Worm (Caenorhabditis elegans) whole organism, young adult: ENCODE results near the gene R05G6.4.

ENCODE experiments used
- B0035.1 ChIP-seq: sonication (generic microtip); optimal IDR thresholded peaks from 2 replicates; lab custom pipeline; 2016; ENCODE audit warnings: missing genetic modification characterization, mild to moderate bottlenecking, missing compliant biosample characterization, missing genotype, missing genetic modification reagents
- D2030.7 ChIP-seq: fragments of 200-800 bp; sonication (Bioruptor generic); IDR thresholded peaks from 2 replicates; pipeline ENCODE4 v1.3.6; 2022; ENCODE audit warnings: missing genetic modification reagents, missing genetic modification characterization, missing compliant biosample characterization
- F49E8.2 ChIP-seq: sonication (generic microtip); optimal IDR thresholded peaks from 3 replicates; lab custom pipeline; 2017; ENCODE audit warnings: missing genetic modification characterization, mild to moderate bottlenecking, missing compliant biosample characterization, antibody characterized with exemption, moderate library complexity; ENCODE audit not compliant: insufficient read depth
- F55B11.4 ChIP-seq: sonication (generic microtip); optimal IDR thresholded peaks from 2 replicates; lab custom pipeline; 2016; ENCODE audit warnings: missing compliant biosample characterization, missing genetic modification characterization, borderline replicate concordance; ENCODE audit not compliant: insufficient read depth
- F57A8.1 ChIP-seq: fragments of 200-800 bp; sonication (Bioruptor generic); optimal IDR thresholded peaks from 2 replicates; lab custom pipeline; 2018; ENCODE audit warnings: mild to moderate bottlenecking, missing genetic modification characterization, moderate library complexity, missing compliant biosample characterization
- K12H6.12 ChIP-seq: fragments of 200-800 bp; sonication (Bioruptor generic); optimal IDR thresholded peaks from 2 replicates; lab custom pipeline; 2018; ENCODE audit warnings: mild to moderate bottlenecking, missing genetic modification characterization, missing compliant biosample characterization
- Y53F4B.3 ChIP-seq: fragments of 200-800 bp; sonication (Bioruptor generic); IDR thresholded peaks from 2 replicates; pipeline ENCODE4 v1.3.6; 2022; ENCODE audit warnings: missing genetic modification reagents, missing genetic modification characterization, missing compliant biosample characterization
- Y53G8AR.9 ChIP-seq: fragments of 200-800 bp; sonication (Bioruptor generic); conservative IDR thresholded peaks from 2 replicates; pipeline ENCODE4 v1.3.6; 2022; ENCODE audit warnings: missing genetic modification reagents, missing genetic modification characterization, missing compliant biosample characterization
- Y56A3A.18 ChIP-seq: fragments of 200-800 bp; sonication (Bioruptor generic); IDR thresholded peaks from 2 replicates; pipeline ENCODE4 v1.3.6; 2022; ENCODE audit warnings: missing genetic modification reagents, missing genetic modification characterization, missing compliant biosample characterization
- akir-1 ChIP-seq: fragments of 200-800 bp; sonication (Bioruptor generic); optimal IDR thresholded peaks from 2 replicates; lab custom pipeline; 2018; ENCODE audit warnings: mild to moderate bottlenecking, missing genetic modification characterization, moderate library complexity, missing compliant biosample characterization
- ama-1 ChIP-seq, 3 experiments: fragments of 150-350 bp in 1 of 3; sonication (generic microtip) in 2 of 3; optimal IDR thresholded peaks; 2 replicates each; lab custom pipeline; 2014 to 2018; ENCODE audit warnings: missing biosample characterization in 2 of 3, missing genetic modification characterization in 2 of 3, missing genetic modification reagents in 2 of 3
- aptf-2 ChIP-seq: fragments of 200-800 bp; sonication (Bioruptor generic); conservative IDR thresholded peaks from 2 replicates; pipeline ENCODE4 v1.3.6; 2022; ENCODE audit warnings: missing genetic modification reagents, missing genetic modification characterization, missing compliant biosample characterization
- ceh-100 ChIP-seq: fragments of 200-800 bp; sonication (Bioruptor generic); IDR thresholded peaks from 2 replicates; pipeline ENCODE4 v1.3.6; 2022; ENCODE audit warnings: missing genetic modification reagents, missing genetic modification characterization, missing compliant biosample characterization
- ceh-27 ChIP-seq: fragments of 200-800 bp; sonication (Bioruptor generic); optimal IDR thresholded peaks from 2 replicates; lab custom pipeline; 2018; ENCODE audit warnings: mild to moderate bottlenecking, missing genetic modification characterization, moderate library complexity, missing compliant biosample characterization
- ceh-91 ChIP-seq: fragments of 200-800 bp; sonication (Bioruptor generic); IDR thresholded peaks from 2 replicates; pipeline ENCODE4 v1.3.6; 2022; ENCODE audit warnings: missing genetic modification reagents, missing genetic modification characterization, missing compliant biosample characterization
- dox-1 ChIP-seq: fragments of 200-800 bp; sonication (Bioruptor generic); IDR thresholded peaks from 2 replicates; pipeline ENCODE4 v1.3.6; 2022; ENCODE audit warnings: missing genetic modification reagents, missing genetic modification characterization, missing compliant biosample characterization
- egrh-3 ChIP-seq: fragments of 200-800 bp; sonication (Bioruptor generic); IDR thresholded peaks from 2 replicates; pipeline ENCODE4 v1.3.6; 2022; ENCODE audit warnings: missing genetic modification reagents, missing genetic modification characterization, missing compliant biosample characterization
- fkh-3 ChIP-seq: sonication (generic microtip); optimal IDR thresholded peaks from 2 replicates; lab custom pipeline; 2016; ENCODE audit warnings: mild to moderate bottlenecking, missing genetic modification characterization, missing compliant biosample characterization
- him-1 ChIP-seq: sonication (generic microtip); optimal IDR thresholded peaks from 2 replicates; lab custom pipeline; 2016; ENCODE audit warnings: missing genotype, missing genetic modification reagents, missing genetic modification characterization, missing compliant biosample characterization
- hlh-12 ChIP-seq: sonication (generic microtip); optimal IDR thresholded peaks from 2 replicates; lab custom pipeline; 2016; ENCODE audit warnings: missing genetic modification characterization, missing compliant biosample characterization
- hmg-1.2 ChIP-seq: fragments of 200-800 bp; sonication (Bioruptor generic); IDR thresholded peaks from 2 replicates; pipeline ENCODE4 v1.3.6; 2022; ENCODE audit warnings: missing genetic modification reagents, missing genetic modification characterization, missing compliant biosample characterization
- hrde-1 ChIP-seq: sonication (generic microtip); optimal IDR thresholded peaks from 2 replicates; lab custom pipeline; 2016; ENCODE audit warnings: missing genetic modification characterization, mild to moderate bottlenecking, missing compliant biosample characterization, moderate library complexity, missing genotype, missing genetic modification reagents, borderline replicate concordance
- let-526 ChIP-seq: fragments of 200-800 bp; sonication (Bioruptor generic); IDR thresholded peaks from 2 replicates; pipeline ENCODE4 v1.3.6; 2022; ENCODE audit warnings: missing genetic modification reagents, missing genetic modification characterization, missing compliant biosample characterization
- let-607 ChIP-seq, 2 experiments: fragments of 200-800 bp in 1 of 2; sonication (Bioruptor generic) in 1 of 2; sonication (generic microtip) in 1 of 2; optimal IDR thresholded peaks; 2 replicates each; lab custom pipeline; 2016 to 2018; ENCODE audit warnings: mild to moderate bottlenecking in 2 of 2, missing compliant biosample characterization in 2 of 2, missing genetic modification characterization in 2 of 2, moderate library complexity in 2 of 2, missing genotype in 1 of 2
- lin-26 ChIP-seq: fragments of 200-800 bp; sonication (Bioruptor generic); IDR thresholded peaks from 2 replicates; pipeline ENCODE4 v1.3.6; 2022; ENCODE audit warnings: missing genetic modification reagents, missing genetic modification characterization, missing compliant biosample characterization
- lin-40 ChIP-seq: sonication (generic microtip); optimal IDR thresholded peaks from 2 replicates; lab custom pipeline; 2016; ENCODE audit warnings: missing genetic modification characterization, mild to moderate bottlenecking, missing compliant biosample characterization, missing genotype, missing genetic modification reagents
- lin-54 ChIP-seq: fragments of 200-800 bp; sonication (Bioruptor generic); optimal IDR thresholded peaks from 2 replicates; lab custom pipeline; 2018; ENCODE audit warnings: mild to moderate bottlenecking, missing genetic modification characterization, missing compliant biosample characterization
- lsl-1 ChIP-seq: fragments of 200-800 bp; sonication (Bioruptor generic); optimal IDR thresholded peaks from 2 replicates; lab custom pipeline; 2018; ENCODE audit warnings: mild to moderate bottlenecking, missing genetic modification characterization, moderate library complexity, missing compliant biosample characterization
- madf-3 ChIP-seq: fragments of 200-800 bp; sonication (Bioruptor generic); IDR thresholded peaks from 2 replicates; pipeline ENCODE4 v1.3.6; 2022; ENCODE audit warnings: missing genetic modification reagents, missing genetic modification characterization, missing compliant biosample characterization
- mcd-1 ChIP-seq: fragments of 200-800 bp; sonication (Bioruptor generic); IDR thresholded peaks from 2 replicates; pipeline ENCODE4 v1.3.6; 2022; ENCODE audit warnings: missing genetic modification reagents, missing genetic modification characterization, missing compliant biosample characterization
- mel-28 ChIP-seq: sonication (generic microtip); optimal IDR thresholded peaks from 2 replicates; lab custom pipeline; 2016; ENCODE audit warnings: borderline replicate concordance, mild to moderate bottlenecking, missing genetic modification characterization, missing compliant biosample characterization
- mes-4 ChIP-seq: sonication (generic microtip); optimal IDR thresholded peaks from 2 replicates; lab custom pipeline; 2016; ENCODE audit warnings: missing genotype, missing genetic modification characterization, missing compliant biosample characterization
- nfya-2 ChIP-seq: fragments of 200-800 bp; sonication (Bioruptor generic); IDR thresholded peaks from 2 replicates; pipeline ENCODE4 v1.3.6; 2022; ENCODE audit warnings: missing genetic modification reagents, missing genetic modification characterization, missing compliant biosample characterization
- nfyb-1 ChIP-seq: fragments of 200-800 bp; sonication (Bioruptor generic); IDR thresholded peaks from 2 replicates; pipeline ENCODE4 v1.3.6; 2022; ENCODE audit warnings: missing genetic modification reagents, missing genetic modification characterization, missing compliant biosample characterization
- pha-4 ChIP-seq: fragments of 150-350 bp; sonication (generic microtip); optimal IDR thresholded peaks from 2 replicates; lab custom pipeline; 2014; ENCODE audit warnings: missing biosample characterization, missing genetic modification reagents, missing genetic modification characterization
- rcor-1 ChIP-seq: fragments of 200-800 bp; sonication (Bioruptor generic); IDR thresholded peaks from 2 replicates; pipeline ENCODE4 v1.3.6; 2022; ENCODE audit warnings: missing genetic modification reagents, missing genetic modification characterization, missing compliant biosample characterization
- repo-1 ChIP-seq: sonication (generic microtip); optimal IDR thresholded peaks from 2 replicates; lab custom pipeline; 2017; ENCODE audit warnings: mild to moderate bottlenecking, missing genetic modification characterization, missing compliant biosample characterization
- sdz-38 ChIP-seq: sonication (generic microtip); optimal IDR thresholded peaks from 2 replicates; lab custom pipeline; 2016; ENCODE audit warnings: missing genotype, missing genetic modification characterization, missing compliant biosample characterization
- snpc-1.3 ChIP-seq: sonication (generic microtip); optimal IDR thresholded peaks from 2 replicates; lab custom pipeline; 2017; ENCODE audit warnings: missing genetic modification characterization, mild to moderate bottlenecking, missing compliant biosample characterization, antibody characterized with exemption, moderate library complexity, missing genotype, missing genetic modification reagents; ENCODE audit not compliant: insufficient read depth
- snpc-3.4 ChIP-seq: sonication (generic microtip); optimal IDR thresholded peaks from 2 replicates; lab custom pipeline; 2017; ENCODE audit warnings: missing genetic modification characterization, mild to moderate bottlenecking, missing compliant biosample characterization, antibody characterized with exemption, moderate library complexity, missing genotype, missing genetic modification reagents
- tbp1 ChIP-seq: fragments of 200-800 bp; sonication (Bioruptor generic); optimal IDR thresholded peaks from 2 replicates; lab custom pipeline; 2018; ENCODE audit warnings: mild to moderate bottlenecking, missing genetic modification characterization, missing compliant biosample characterization
- tlf-1 ChIP-seq: fragments of 200-800 bp; sonication (Bioruptor generic); optimal IDR thresholded peaks from 2 replicates; lab custom pipeline; 2018; ENCODE audit warnings: mild to moderate bottlenecking, missing genetic modification characterization, missing compliant biosample characterization
- zim-3 ChIP-seq: sonication (generic microtip); optimal IDR thresholded peaks from 2 replicates; lab custom pipeline; 2017; ENCODE audit warnings: mild to moderate bottlenecking, missing genetic modification characterization, moderate library complexity, missing compliant biosample characterization
- ztf-22 ChIP-seq: fragments of 200-800 bp; sonication (Bioruptor generic); optimal IDR thresholded peaks from 2 replicates; lab custom pipeline; 2018; ENCODE audit warnings: mild to moderate bottlenecking, missing genetic modification characterization, moderate library complexity, missing compliant biosample characterization
- ztf-25 ChIP-seq: fragments of 200-800 bp; sonication (Bioruptor generic); IDR thresholded peaks from 2 replicates; pipeline ENCODE4 v1.3.6; 2022; ENCODE audit warnings: missing genetic modification reagents, missing genetic modification characterization, missing compliant biosample characterization
- ztf-26 ChIP-seq: sonication (generic microtip); optimal IDR thresholded peaks from 2 replicates; lab custom pipeline; 2017; ENCODE audit warnings: missing genetic modification characterization, missing compliant biosample characterization
- ztf-3 ChIP-seq: fragments of 200-800 bp; sonication (Bioruptor generic); optimal IDR thresholded peaks from 2 replicates; lab custom pipeline; 2018; ENCODE audit warnings: mild to moderate bottlenecking, missing genetic modification characterization, missing compliant biosample characterization
- ztf-6 ChIP-seq: fragments of 200-800 bp; sonication (Bioruptor generic); IDR thresholded peaks from 2 replicates; pipeline ENCODE4 v1.3.6; 2022; ENCODE audit warnings: missing genetic modification reagents, missing genetic modification characterization, missing compliant biosample characterization

Gene R05G6.4

ce11 chrIV:7488457-7488783, 24.6 kb upstream of the R05G6.4 start:
- TF ChIP-seq rcor-1 (GFP tag; lab: Robert Waterston, UW) (no peak), ceh-100 (GFP tag; lab: Robert Waterston, UW) (no peak; the same call in 1 of the 2 replicates), let-526 (no peak), ceh-27 (GFP tag; lab: Kevin White, UChicago) (no peak), hlh-12 (tag; lab: Kevin White, UChicago) (no peak), nfyb-1 (GFP tag; lab: Robert Waterston, UW) (no peak), him-1 (no peak), B0035.1 (no peak), mes-4 (tag; lab: Kevin White, UChicago) (no peak), repo-1 (tag; lab: Kevin White, UChicago) (no peak), lsl-1 (GFP tag; lab: Kevin White, UChicago) (peak; percentile 24), zim-3 (tag; lab: Kevin White, UChicago) (no peak), lin-40 (tag; lab: Kevin White, UChicago) (no peak), mel-28 (tag; lab: Kevin White, UChicago) (no peak), ztf-26 (tag; lab: Kevin White, UChicago) (no peak), K12H6.12 (tag; lab: Kevin White, UChicago) (no peak), aptf-2 (GFP tag; lab: Robert Waterston, UW) (no peak), lin-54 (GFP tag; lab: Kevin White, UChicago) (peak; percentile 35), snpc-1.3 (no peak), fkh-3 (no peak), akir-1 (GFP tag; lab: Kevin White, UChicago) (no peak), ztf-6 (GFP tag; lab: Robert Waterston, UW) (no peak), mcd-1 (no peak; the same call in 1 of the 2 replicates), tbp1 (GFP tag; lab: Kevin White, UChicago) (peak; percentile 34), ama-1 (optimal IDR thresholded peaks at IDR 0.05; lab: Kevin White, UChicago) (no peak), ama-1 (GFP tag; optimal IDR thresholded peaks at IDR 0.05; lab: Kevin White, UChicago) (no peak), D2030.7 (GFP tag; lab: Robert Waterston, UW) (no peak), sdz-38 (tag; lab: Kevin White, UChicago) (no peak), nfya-2 (GFP tag; lab: Robert Waterston, UW) (no peak), ztf-25 (no peak), hmg-1.2 (GFP tag; lab: Robert Waterston, UW) (no peak), F55B11.4 (tag; lab: Kevin White, UChicago) (no peak), pha-4 (tag; lab: Kevin White, UChicago) (no peak), F57A8.1 (GFP tag; lab: Kevin White, UChicago) (no peak), lin-26 (GFP tag; lab: Robert Waterston, UW) (peak; percentile 84), let-607 (tag; optimal IDR thresholded peaks at IDR 0.05; lab: Kevin White, UChicago) (no peak), Y53G8AR.9 (GFP tag; lab: Robert Waterston, UW) (peak; percentile 85), F49E8.2 (tag; lab: Kevin White, UChicago) (no peak), egrh-3 (GFP tag; lab: Robert Waterston, UW) (no peak), ztf-3 (GFP tag; lab: Kevin White, UChicago) (no peak), madf-3 (GFP tag; lab: Robert Waterston, UW) (no peak), ceh-91 (GFP tag; lab: Robert Waterston, UW) (no peak), snpc-3.4 (tag; lab: Kevin White, UChicago) (no peak), Y56A3A.18 (GFP tag; lab: Robert Waterston, UW) (no peak), dox-1 (GFP tag; lab: Robert Waterston, UW) (no peak), tlf-1 (GFP tag; lab: Kevin White, UChicago) (peak; percentile 51), Y53F4B.3 (GFP tag; lab: Robert Waterston, UW) (no peak), ztf-22 (GFP tag; lab: Kevin White, UChicago) (no peak), hrde-1 (tag; lab: Kevin White, UChicago) (peak; percentile 91)
